2 fruit fly cellular contexts compared by ENCODE assay signal in the genomic region with DNA sequence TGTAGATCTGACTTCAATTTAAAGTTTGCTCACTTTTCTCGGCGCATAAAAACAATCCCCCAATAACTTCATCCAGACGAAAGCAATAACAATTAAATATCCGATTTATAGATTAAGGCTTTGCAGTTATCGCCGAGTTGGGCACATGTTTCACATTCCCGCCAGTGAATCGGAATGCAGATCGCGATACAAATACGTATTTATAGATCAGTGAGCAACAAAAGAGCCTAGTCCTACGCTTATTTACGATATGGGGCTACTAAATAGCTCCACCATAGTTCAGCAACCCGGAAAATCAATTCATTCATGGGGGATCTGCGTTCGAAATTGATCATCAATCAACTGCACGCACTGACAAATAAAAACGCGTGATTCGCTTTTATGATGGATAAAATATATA.
TF ChIP-seq lines count a peak whose summit lies in the region.

No protein-coding gene starts in this region.

- no peak for TF ChIP-seq CTCF in whole organism, embryonic (GFP tag; optimal IDR thresholded peaks at IDR 0.05; lab: Kevin White, UChicago)

TF ChIP-seq in whole organism, embryonic, 481 proteins besides CTCF, POLR2A, EP300 and RAD21:
- TF ChIP-seq tup (GFP tag; optimal IDR thresholded peaks at IDR 0.05; lab: Kevin White, UChicago) (no peak), CG2202 (tag; optimal IDR thresholded peaks at IDR 0.05; lab: Kevin White, UChicago) (no peak), sd (tag; optimal IDR thresholded peaks at IDR 0.05; lab: Kevin White, UChicago) (peak; percentile 76), HLH54F (GFP tag; optimal IDR thresholded peaks at IDR 0.05; lab: Kevin White, UChicago) (no peak), Hr78 (GFP tag; optimal IDR thresholded peaks at IDR 0.05; lab: Kevin White, UChicago) (no peak), ato (GFP tag; IDR thresholded peaks at IDR 0.05; lab: Robert Waterston, UW; ENCODE audit: partially characterized antibody) (no peak)

TF ChIP-seq in whole organism, pupa, 21 proteins besides CTCF, POLR2A, EP300 and RAD21:
- peak; percentile 64 for TF ChIP-seq EcR (GFP tag; optimal IDR thresholded peaks at IDR 0.05; lab: Kevin White, UChicago)
- no peak for TF ChIP-seq CG17806 (tag; optimal IDR thresholded peaks at IDR 0.05; lab: Kevin White, UChicago)
